In the genomic region with DNA sequence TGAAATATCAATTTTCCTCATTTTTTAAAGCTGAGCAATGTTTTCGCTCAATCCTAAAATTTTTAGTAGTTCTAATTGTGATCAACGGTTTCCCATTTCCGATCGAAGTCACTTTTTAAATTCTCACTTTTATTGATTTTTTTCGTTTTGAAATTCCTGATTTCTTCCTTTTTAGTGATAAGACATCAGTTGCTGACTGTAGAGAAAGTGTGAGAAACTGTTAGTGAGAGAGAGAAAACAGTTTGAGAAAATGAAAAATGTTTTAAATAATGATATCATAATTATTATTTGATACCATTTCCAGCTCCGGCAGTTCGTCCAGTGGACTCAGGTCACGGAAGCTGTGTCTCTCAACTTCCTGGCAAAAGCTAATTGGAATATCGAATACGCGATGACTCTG, we compare ENCODE assay signal across 4 worm cellular contexts.
TF ChIP-seq lines count a peak whose summit lies in the region.

No protein-coding gene starts in this region.

TF ChIP-seq in whole organism, L2 larva, 48 proteins besides CTCF, POLR2A, EP300 and RAD21:
- no peak for TF ChIP-seq ceh-16 (tag; optimal IDR thresholded peaks at IDR 0.05; lab: Kevin White, UChicago)
- TF ChIP-seq ztf-11 (tag; optimal IDR thresholded peaks at IDR 0.05; lab: Kevin White, UChicago) = no peak
- TF ChIP-seq crh-2 (tag; optimal IDR thresholded peaks at IDR 0.05; lab: Kevin White, UChicago) = no peak
- TF ChIP-seq peb-1 (tag; optimal IDR thresholded peaks at IDR 0.05; lab: Kevin White, UChicago) = no peak
- peak; percentile 31 for TF ChIP-seq fos-1 (tag; optimal IDR thresholded peaks at IDR 0.05; lab: Kevin White, UChicago)
- TF ChIP-seq blmp-1 (tag; optimal IDR thresholded peaks at IDR 0.05; lab: Kevin White, UChicago; ENCODE audit: insufficient read depth) = no peak

TF ChIP-seq in whole organism, L3 larva, 47 proteins besides CTCF, POLR2A, EP300 and RAD21:
- TF ChIP-seq elt-2 (tag; optimal IDR thresholded peaks at IDR 0.05; lab: Kevin White, UChicago) (peak; percentile 51), ceh-28 (tag; optimal IDR thresholded peaks at IDR 0.05; lab: Kevin White, UChicago) (peak; percentile 16), nhr-77 (tag; optimal IDR thresholded peaks at IDR 0.05; lab: Kevin White, UChicago) (no peak)

TF ChIP-seq in whole organism, L4 larva, 104 proteins besides CTCF, POLR2A, EP300 and RAD21:
- peak; percentile 22 for TF ChIP-seq dve-1 (tag; optimal IDR thresholded peaks at IDR 0.05; lab: Kevin White, UChicago; ENCODE audit: insufficient read depth)
- TF ChIP-seq lsy-2 (tag; optimal IDR thresholded peaks at IDR 0.05; lab: Kevin White, UChicago) = no peak
- no peak for TF ChIP-seq cey-2 (tag; optimal IDR thresholded peaks at IDR 0.05; lab: Kevin White, UChicago; ENCODE audit: borderline replicate concordance, insufficient read depth)
- no peak for TF ChIP-seq unc-62 (GFP tag; optimal IDR thresholded peaks at IDR 0.05 in 1 of 2; lab: Kevin White, UChicago)
- no peak for TF ChIP-seq unc-62 (tag; optimal IDR thresholded peaks at IDR 0.05; lab: Kevin White, UChicago)
- peak; percentile 80 for TF ChIP-seq pqm-1 (tag; optimal IDR thresholded peaks at IDR 0.05; lab: Kevin White, UChicago)
- peak; percentile 22 for TF ChIP-seq nhr-28 (tag; optimal IDR thresholded peaks at IDR 0.05; lab: Kevin White, UChicago)
- TF ChIP-seq ceh-28 (tag; optimal IDR thresholded peaks at IDR 0.05; lab: Kevin White, UChicago) = peak; percentile 41
- no peak for TF ChIP-seq daf-16 (GFP tag; optimal IDR thresholded peaks at IDR 0.05; lab: Kevin White, UChicago)
- peak; percentile 36 for TF ChIP-seq daf-16 (tag; optimal IDR thresholded peaks at IDR 0.05; lab: Kevin White, UChicago)
- TF ChIP-seq T20F7.1 (GFP tag; optimal IDR thresholded peaks at IDR 0.05; lab: Kevin White, UChicago) = peak; percentile 2

TF ChIP-seq in whole organism, young adult, 124 proteins besides CTCF, POLR2A, EP300 and RAD21:
- TF ChIP-seq unc-130 (GFP tag; optimal IDR thresholded peaks at IDR 0.05; lab: Kevin White, UChicago) = no peak
- TF ChIP-seq F52B5.7 (tag; optimal IDR thresholded peaks at IDR 0.05; lab: Kevin White, UChicago) = no peak
- no peak for TF ChIP-seq ets-4 (GFP tag; optimal IDR thresholded peaks at IDR 0.05; lab: Kevin White, UChicago)
- TF ChIP-seq lsy-27 (tag; optimal IDR thresholded peaks at IDR 0.05; lab: Kevin White, UChicago; ENCODE audit: borderline replicate concordance, insufficient read depth) = no peak
- TF ChIP-seq nhr-80 (tag; optimal IDR thresholded peaks at IDR 0.05; lab: Kevin White, UChicago) = peak; percentile 45
- TF ChIP-seq C06A6.2 (GFP tag; conservative IDR thresholded peaks at IDR 0.05; lab: Robert Waterston, UW) = no peak
